Fruit fly (Drosophila melanogaster): ENCODE results near the gene CG7271.

- TF ChIP-seq insv (optimal IDR thresholded peaks at IDR 0.05) (no peak), h (optimal IDR thresholded peaks at IDR 0.05) (no peak)
Observed at dm6 chr3L:18638487-18638886, 49.9 kb downstream of the CG7271 start.

Measured in Kc167 (cell line).